Worm (Caenorhabditis elegans) whole organism, L4 larva: Measurements from ENCODE around the gene unc-104.

Source experiments
- cey-2 ChIP-seq: sonication (generic microtip); optimal IDR thresholded peaks from 3 replicates; lab custom pipeline; 2017; ENCODE audit warnings: missing genetic modification characterization, mild to moderate bottlenecking, missing compliant biosample characterization, antibody characterized with exemption, borderline replicate concordance; ENCODE audit not compliant: insufficient read depth
- unc-39 ChIP-seq: sonication (generic microtip); optimal IDR thresholded peaks from 2 replicates; lab custom pipeline; 2017; ENCODE audit warnings: missing biosample characterization, missing genetic modification characterization

- TF ChIP-seq unc-39 (tag; lab: Kevin White, UChicago) (no peak), cey-2 (tag; lab: Kevin White, UChicago) (no peak)
These were observed 22.5 kb upstream of the unc-104 start, which contains the start of gene art-1 for ce11 chrII:6972185-6972737.
